Worm (Caenorhabditis elegans) whole organism, early embryonic: ENCODE results near the gene srab-6.

Source experiments
- B0310.2 ChIP-seq: sonication (generic microtip); optimal IDR thresholded peaks from 2 replicates; lab custom pipeline; 2016; ENCODE audit warnings: mild to moderate bottlenecking, missing genetic modification characterization, missing compliant biosample characterization
- F13C5.2 ChIP-seq: sonication (generic microtip); optimal IDR thresholded peaks from 2 replicates; lab custom pipeline; 2017; ENCODE audit warnings: mild to moderate bottlenecking, missing genetic modification characterization, inconsistent platforms, missing compliant biosample characterization
- aly-1 ChIP-seq: sonication (generic microtip); optimal IDR thresholded peaks from 2 replicates; lab custom pipeline; 2016; ENCODE audit warnings: missing genetic modification characterization, missing compliant biosample characterization
- ama-1 ChIP-seq: fragments of 150-350 bp; optimal IDR thresholded peaks from 2 replicates; lab custom pipeline; 2014
- ceh-13 ChIP-seq: fragments of 200-800 bp; sonication (Bioruptor generic); optimal IDR thresholded peaks from 2 replicates; lab custom pipeline; 2018; ENCODE audit warnings: mild to moderate bottlenecking, missing genetic modification characterization, missing compliant biosample characterization
- ceh-36 ChIP-seq: sonication (generic microtip); optimal IDR thresholded peaks from 2 replicates; lab custom pipeline; 2016; ENCODE audit warnings: missing genetic modification characterization, inconsistent platforms, missing compliant biosample characterization
- ets-7 ChIP-seq: sonication (generic microtip); optimal IDR thresholded peaks from 2 replicates; lab custom pipeline; 2016; ENCODE audit warnings: missing genotype, missing genetic modification characterization, missing compliant biosample characterization
- flt-1 ChIP-seq: fragments of 200-800 bp; sonication (Bioruptor generic); IDR thresholded peaks from 2 replicates; pipeline ENCODE4 v1.3.6; 2022; ENCODE audit warnings: missing genetic modification characterization, missing compliant biosample characterization
- hmbx-1 ChIP-seq: sonication (generic microtip); optimal IDR thresholded peaks from 2 replicates; lab custom pipeline; 2016; ENCODE audit warnings: mild to moderate bottlenecking, missing genetic modification characterization, missing compliant biosample characterization
- hmg-4 ChIP-seq: fragments of 200-800 bp; sonication (Bioruptor generic); optimal IDR thresholded peaks from 2 replicates; lab custom pipeline; 2018; ENCODE audit warnings: mild to moderate bottlenecking, missing genetic modification characterization, missing compliant biosample characterization
- hnd-1 ChIP-seq: sonication (generic microtip); optimal IDR thresholded peaks from 2 replicates; lab custom pipeline; 2016; ENCODE audit warnings: missing genetic modification characterization, missing compliant biosample characterization
- pes-1 ChIP-seq: fragments of 200-800 bp; sonication (Bioruptor generic); IDR thresholded peaks from 2 replicates; pipeline ENCODE4 v1.3.6; 2022; ENCODE audit warnings: missing genetic modification reagents, missing genetic modification characterization, missing compliant biosample characterization
- scrt-1 ChIP-seq: fragments of 200-800 bp; sonication (Bioruptor generic); IDR thresholded peaks from 2 replicates; pipeline ENCODE4 v1.3.6; 2022; ENCODE audit warnings: missing genetic modification characterization, missing compliant biosample characterization
- sea-1 ChIP-seq: fragments of 200-800 bp; sonication (Bioruptor generic); conservative IDR thresholded peaks from 2 replicates; pipeline ENCODE4 v1.3.6; 2022; ENCODE audit warnings: missing genetic modification characterization, missing compliant biosample characterization
- tbx-11 ChIP-seq: fragments of 200-800 bp; sonication (Bioruptor generic); IDR thresholded peaks from 2 replicates; pipeline ENCODE4 v1.3.6; 2022; ENCODE audit warnings: missing genetic modification characterization, missing compliant biosample characterization
- tbx-37 ChIP-seq: fragments of 200-800 bp; sonication (Bioruptor generic); conservative IDR thresholded peaks from 2 replicates; pipeline ENCODE4 v1.3.6; 2022; ENCODE audit warnings: missing genetic modification reagents, missing genetic modification characterization, missing compliant biosample characterization
- tra-4 ChIP-seq: sonication (generic microtip); optimal IDR thresholded peaks from 2 replicates; lab custom pipeline; 2017; ENCODE audit warnings: missing genetic modification characterization, missing compliant biosample characterization

Gene srab-6

ce11 chrV:3185855-3186254 is 34.1 kb upstream of the srab-6 start:
- TF ChIP-seq flt-1 = no peak
- TF ChIP-seq ama-1 (lab: Kevin White, UChicago) = no peak
- TF ChIP-seq tbx-11 = no peak
- no peak for TF ChIP-seq tbx-37
- no peak for TF ChIP-seq F13C5.2 (tag; lab: Kevin White, UChicago)
- no peak for TF ChIP-seq ceh-36
- no peak for TF ChIP-seq B0310.2 (tag; lab: Kevin White, UChicago)
- TF ChIP-seq tra-4 = no peak
- no peak for TF ChIP-seq ets-7 (tag; lab: Kevin White, UChicago)
- no peak for TF ChIP-seq hnd-1 (tag; lab: Kevin White, UChicago)
- no peak for TF ChIP-seq hmg-4 (GFP tag; lab: Kevin White, UChicago)
- no peak for TF ChIP-seq hmbx-1 (tag; lab: Kevin White, UChicago)
- no peak for TF ChIP-seq ceh-13 (GFP tag; lab: Kevin White, UChicago)
- no peak for TF ChIP-seq pes-1 (GFP tag; lab: Robert Waterston, UW)

- TF ChIP-seq flt-1 = no peak
- no peak for TF ChIP-seq tbx-11
- TF ChIP-seq scrt-1 (GFP tag; lab: Robert Waterston, UW) = no peak
- TF ChIP-seq hnd-1 (tag; lab: Kevin White, UChicago) = no peak
- TF ChIP-seq ceh-13 (GFP tag; lab: Kevin White, UChicago) = no peak
- no peak for TF ChIP-seq pes-1 (GFP tag; lab: Robert Waterston, UW)
- no peak for TF ChIP-seq F13C5.2 (tag; lab: Kevin White, UChicago)
- no peak for TF ChIP-seq sea-1 (GFP tag; lab: Robert Waterston, UW)
- no peak for TF ChIP-seq tbx-37
- no peak for TF ChIP-seq ceh-36
- TF ChIP-seq ama-1 (lab: Kevin White, UChicago) = no peak
- no peak for TF ChIP-seq B0310.2 (tag; lab: Kevin White, UChicago)
- TF ChIP-seq ets-7 (tag; lab: Kevin White, UChicago) = no peak
- no peak for TF ChIP-seq tra-4
- TF ChIP-seq aly-1 = no peak
- no peak for TF ChIP-seq hmg-4 (GFP tag; lab: Kevin White, UChicago)
Observed at ce11 chrV:3176161-3176560, 24.4 kb upstream of the srab-6 start, which contains the start of gene srab-8. Gene srab-8, plus strand, starts transcription at chrV:3176461.

- TF ChIP-seq ama-1 (lab: Kevin White, UChicago) (no peak), hmg-4 (GFP tag; lab: Kevin White, UChicago) (no peak), F13C5.2 (tag; lab: Kevin White, UChicago) (no peak), hnd-1 (tag; lab: Kevin White, UChicago) (no peak), ets-7 (tag; lab: Kevin White, UChicago) (no peak), scrt-1 (GFP tag; lab: Robert Waterston, UW) (no peak), sea-1 (GFP tag; lab: Robert Waterston, UW) (no peak)
Observed at ce11 chrV:3171625-3172024, 19.9 kb upstream of the srab-6 start.

ce11 chrV:3169838-3170237 is 18.1 kb upstream of the srab-6 start, which contains the start of gene srbc-6:
Gene srbc-6, plus strand, starts transcription at chrV:3170138.
- TF ChIP-seq ceh-36 = no peak

- no peak for TF ChIP-seq ama-1 (lab: Kevin White, UChicago)
- TF ChIP-seq flt-1 = no peak
- no peak for TF ChIP-seq hmbx-1 (tag; lab: Kevin White, UChicago)
- no peak for TF ChIP-seq pes-1 (GFP tag; lab: Robert Waterston, UW)
- no peak for TF ChIP-seq aly-1
- TF ChIP-seq hnd-1 (tag; lab: Kevin White, UChicago) = no peak
Observed at ce11 chrV:3168650-3169049, 16.9 kb upstream of the srab-6 start, which contains the start of gene C36C5.15. Gene C36C5.15, minus strand, starts transcription at chrV:3168750.

- TF ChIP-seq F13C5.2 (tag; lab: Kevin White, UChicago) (no peak), B0310.2 (tag; lab: Kevin White, UChicago) (no peak), hmbx-1 (tag; lab: Kevin White, UChicago) (no peak), ceh-13 (GFP tag; lab: Kevin White, UChicago) (no peak), tra-4 (no peak), aly-1 (no peak), flt-1 (no peak), tbx-11 (no peak), scrt-1 (GFP tag; lab: Robert Waterston, UW) (no peak), sea-1 (GFP tag; lab: Robert Waterston, UW) (no peak), ama-1 (lab: Kevin White, UChicago) (no peak), ceh-36 (no peak)
Observed at ce11 chrV:3166260-3166659, 14.5 kb upstream of the srab-6 start, which contains the start of gene C36C5.4. Gene C36C5.4, plus strand, starts transcription at chrV:3166560.

- TF ChIP-seq aly-1 = no peak
- no peak for TF ChIP-seq ama-1 (lab: Kevin White, UChicago)
- TF ChIP-seq F13C5.2 (tag; lab: Kevin White, UChicago) = no peak
- no peak for TF ChIP-seq tra-4
- TF ChIP-seq scrt-1 (GFP tag; lab: Robert Waterston, UW) = no peak
- TF ChIP-seq hmg-4 (GFP tag; lab: Kevin White, UChicago) = no peak
- TF ChIP-seq sea-1 (GFP tag; lab: Robert Waterston, UW) = no peak
Observed at ce11 chrV:3165438-3165837, 13.7 kb upstream of the srab-6 start, which contains the start of gene C36C5.14. Gene C36C5.14, minus strand, starts transcription at chrV:3165538.

ce11 chrV:3163143-3163542 is 11.4 kb upstream of the srab-6 start:
- TF ChIP-seq pes-1 (GFP tag; lab: Robert Waterston, UW) (no peak), hmg-4 (GFP tag; lab: Kevin White, UChicago) (no peak), F13C5.2 (tag; lab: Kevin White, UChicago) (no peak), sea-1 (GFP tag; lab: Robert Waterston, UW) (no peak), hnd-1 (tag; lab: Kevin White, UChicago) (no peak), flt-1 (no peak), ama-1 (lab: Kevin White, UChicago) (no peak), aly-1 (no peak), tbx-11 (no peak), ceh-13 (GFP tag; lab: Kevin White, UChicago) (no peak), scrt-1 (GFP tag; lab: Robert Waterston, UW) (no peak), B0310.2 (tag; lab: Kevin White, UChicago) (no peak), ceh-36 (no peak), tra-4 (no peak), tbx-37 (no peak), hmbx-1 (tag; lab: Kevin White, UChicago) (no peak), ets-7 (tag; lab: Kevin White, UChicago) (no peak)
